Fruit fly (Drosophila melanogaster): ENCODE measurements around the gene RhoGAP71E.

The RhoGAP71E gene

dm6 chr3L:15616900-15617299 is 28.2 kb downstream of the RhoGAP71E start (continued):
- TF ChIP-seq MBD-R2 (GFP tag; IDR thresholded peaks at IDR 0.05) (0 out of 2 replicates have a peak, but pooled peaks have one; percentile 11), aop (GFP tag; IDR thresholded peaks at IDR 0.05) (no peak), CG4424 (GFP tag; optimal IDR thresholded peaks at IDR 0.05) (no peak), Doc2 (GFP tag; IDR thresholded peaks at IDR 0.05) (no peak), emc (GFP tag; optimal IDR thresholded peaks at IDR 0.05) (no peak), CG9932 (GFP tag; IDR thresholded peaks at IDR 0.05) (0 out of 2 replicates have a peak, but pooled peaks have one; percentile 31), D19B (GFP tag; optimal IDR thresholded peaks at IDR 0.05) (no peak), Dfd (GFP tag; optimal IDR thresholded peaks at IDR 0.05) (no peak), trh (GFP tag; optimal IDR thresholded peaks at IDR 0.05) (no peak), scrt (GFP tag; optimal IDR thresholded peaks at IDR 0.05) (peak; percentile 62), tll (GFP tag; optimal IDR thresholded peaks at IDR 0.05) (no peak), CG10366 (GFP tag; IDR thresholded peaks at IDR 0.05) (no peak), rib (GFP tag; IDR thresholded peaks at IDR 0.05) (no peak), hbn (GFP tag; IDR thresholded peaks at IDR 0.05; ENCODE audit: partially characterized antibody) (no peak), CG10267 (tag; optimal IDR thresholded peaks at IDR 0.05) (no peak), NC2α (GFP tag; optimal IDR thresholded peaks at IDR 0.05) (no peak), mirr (GFP tag; optimal IDR thresholded peaks at IDR 0.05) (peak; percentile 69), CG14014 (GFP tag; IDR thresholded peaks at IDR 0.05) (no peak), CG15479 (GFP tag; optimal IDR thresholded peaks at IDR 0.05) (no peak), CG32772 (GFP tag; IDR thresholded peaks at IDR 0.05) (no peak), lab (GFP tag; optimal IDR thresholded peaks at IDR 0.05) (peak; percentile 14), CG1832 (GFP tag; optimal IDR thresholded peaks at IDR 0.05) (peak; percentile 18), CG32532 (GFP tag; IDR thresholded peaks at IDR 0.05) (no peak), CG18599 (GFP tag; optimal IDR thresholded peaks at IDR 0.05) (peak; percentile 30), CG17912 (GFP tag; optimal IDR thresholded peaks at IDR 0.05) (no peak), Nf-YC (tag; optimal IDR thresholded peaks at IDR 0.05) (no peak), sc (optimal IDR thresholded peaks at IDR 0.05) (no peak), sc (GFP tag; optimal IDR thresholded peaks at IDR 0.05) (no peak), tna (GFP tag; IDR thresholded peaks at IDR 0.05; ENCODE audit: partially characterized antibody) (no peak), knrl (GFP tag; IDR thresholded peaks at IDR 0.05; ENCODE audit: partially characterized antibody) (0 out of 3 replicates have a peak, but pooled peaks have one; percentile 24), jing (GFP tag; optimal IDR thresholded peaks at IDR 0.05) (no peak), CG8089 (GFP tag; optimal IDR thresholded peaks at IDR 0.05) (no peak), abd-A (tag; optimal IDR thresholded peaks at IDR 0.05) (peak; percentile 98), crol (GFP tag; IDR thresholded peaks at IDR 0.05) (peak; percentile 67), CG12155 (GFP tag; optimal IDR thresholded peaks at IDR 0.05) (no peak), wdn (GFP tag; IDR thresholded peaks at IDR 0.05) (0 out of 2 replicates have a peak, but pooled peaks have one; percentile 8), Neu2 (GFP tag; optimal IDR thresholded peaks at IDR 0.05; ENCODE audit: borderline replicate concordance) (no peak), CG8924 (tag; optimal IDR thresholded peaks at IDR 0.05) (no peak), en (GFP tag; optimal IDR thresholded peaks at IDR 0.05) (no peak), nau (GFP tag; optimal IDR thresholded peaks at IDR 0.05) (no peak), Ets65A (GFP tag) (peak; percentile 80), gcm (GFP tag; optimal IDR thresholded peaks at IDR 0.05) (no peak), CG14050 (GFP tag; IDR thresholded peaks at IDR 0.05) (no peak), dan (GFP tag; IDR thresholded peaks at IDR 0.05) (no peak), CG4820 (GFP tag; optimal IDR thresholded peaks at IDR 0.05) (no peak), corto (GFP tag; optimal IDR thresholded peaks at IDR 0.05) (no peak), zf30C (GFP tag; optimal IDR thresholded peaks at IDR 0.05) (no peak), CG10543 (GFP tag; optimal IDR thresholded peaks at IDR 0.05) (peak; percentile 28), sob (GFP tag; IDR thresholded peaks at IDR 0.05) (peak; percentile 5; the same call in 1 of the 2 replicates), CG2120 (GFP tag; optimal IDR thresholded peaks at IDR 0.05) (no peak), CG7271 (tag; optimal IDR thresholded peaks at IDR 0.05) (no peak)

Data from whole organism, embryonic.